Worm (Caenorhabditis elegans): ENCODE measurements around the gene C39D10.7.

DNA sequence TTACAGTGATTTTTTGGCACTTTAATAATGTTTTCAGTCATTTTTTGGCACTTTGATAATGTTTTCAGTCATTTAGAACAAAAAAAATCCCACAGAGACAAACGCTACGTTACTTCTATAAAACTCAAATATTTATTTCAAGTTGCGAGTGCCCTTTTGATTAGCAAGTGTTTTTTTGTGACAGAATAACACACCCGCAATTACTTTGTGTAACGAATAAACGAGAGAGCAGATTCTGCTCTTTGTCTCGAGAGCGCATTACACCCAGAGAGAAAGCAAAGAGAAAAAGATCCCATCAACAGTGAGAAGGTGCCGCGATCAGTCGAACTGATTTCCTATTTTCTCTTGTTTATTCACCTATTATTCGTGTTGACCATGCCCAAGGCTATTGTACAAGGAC is 29.7 kb downstream of the C39D10.7 start, which contains the start of gene pcyt-2.2:
- TF ChIP-seq scrt-1 (GFP tag; IDR thresholded peaks at IDR 0.05) = no peak
- no peak for TF ChIP-seq B0310.2 (tag; optimal IDR thresholded peaks at IDR 0.05)
- TF ChIP-seq ceh-13 (GFP tag; optimal IDR thresholded peaks at IDR 0.05) = no peak
- no peak for TF ChIP-seq pes-1 (GFP tag; IDR thresholded peaks at IDR 0.05)
- TF ChIP-seq sea-1 (GFP tag; conservative IDR thresholded peaks at IDR 0.05) = no peak
- TF ChIP-seq tbx-37 (GFP tag; conservative IDR thresholded peaks at IDR 0.05) = no peak
- no peak for TF ChIP-seq F13C5.2 (tag; optimal IDR thresholded peaks at IDR 0.05)
- no peak for TF ChIP-seq aly-1 (tag; optimal IDR thresholded peaks at IDR 0.05)
- no peak for TF ChIP-seq ama-1 (optimal IDR thresholded peaks at IDR 0.05)
- TF ChIP-seq hmg-4 (GFP tag; optimal IDR thresholded peaks at IDR 0.05) = no peak
- TF ChIP-seq hmbx-1 (tag; optimal IDR thresholded peaks at IDR 0.05) = no peak
- TF ChIP-seq ets-7 (tag; optimal IDR thresholded peaks at IDR 0.05) = no peak
- no peak for TF ChIP-seq flt-1 (GFP tag; IDR thresholded peaks at IDR 0.05)
- TF ChIP-seq tra-4 (tag; optimal IDR thresholded peaks at IDR 0.05) = no peak
